Worm (Caenorhabditis elegans) whole organism, L1 larva: ENCODE results near the gene din-1.

Source experiments
- aly-2 ChIP-seq: fragments of 150-350 bp; optimal IDR thresholded peaks from 2 replicates; lab custom pipeline; 2014; ENCODE audit warnings: missing biosample characterization, missing genetic modification characterization
- ceh-82 ChIP-seq, 3 experiments: fragments of 150-350 bp in 1 of 3; sonication (generic microtip) in 2 of 3; optimal IDR thresholded peaks; 2 replicates each; lab custom pipeline; 2014 to 2017; ENCODE audit warnings: missing biosample characterization in 3 of 3, missing genetic modification characterization in 3 of 3
- ces-1 ChIP-seq: fragments of 150-350 bp; optimal IDR thresholded peaks from 2 replicates; lab custom pipeline; 2014; ENCODE audit warnings: missing biosample characterization, missing genetic modification reagents, missing genetic modification characterization
- vab-15 ChIP-seq: sonication (generic microtip); optimal IDR thresholded peaks from 2 replicates; lab custom pipeline; 2017; ENCODE audit warnings: missing genotype, mild to moderate bottlenecking, missing genetic modification characterization, missing compliant biosample characterization

DNA sequence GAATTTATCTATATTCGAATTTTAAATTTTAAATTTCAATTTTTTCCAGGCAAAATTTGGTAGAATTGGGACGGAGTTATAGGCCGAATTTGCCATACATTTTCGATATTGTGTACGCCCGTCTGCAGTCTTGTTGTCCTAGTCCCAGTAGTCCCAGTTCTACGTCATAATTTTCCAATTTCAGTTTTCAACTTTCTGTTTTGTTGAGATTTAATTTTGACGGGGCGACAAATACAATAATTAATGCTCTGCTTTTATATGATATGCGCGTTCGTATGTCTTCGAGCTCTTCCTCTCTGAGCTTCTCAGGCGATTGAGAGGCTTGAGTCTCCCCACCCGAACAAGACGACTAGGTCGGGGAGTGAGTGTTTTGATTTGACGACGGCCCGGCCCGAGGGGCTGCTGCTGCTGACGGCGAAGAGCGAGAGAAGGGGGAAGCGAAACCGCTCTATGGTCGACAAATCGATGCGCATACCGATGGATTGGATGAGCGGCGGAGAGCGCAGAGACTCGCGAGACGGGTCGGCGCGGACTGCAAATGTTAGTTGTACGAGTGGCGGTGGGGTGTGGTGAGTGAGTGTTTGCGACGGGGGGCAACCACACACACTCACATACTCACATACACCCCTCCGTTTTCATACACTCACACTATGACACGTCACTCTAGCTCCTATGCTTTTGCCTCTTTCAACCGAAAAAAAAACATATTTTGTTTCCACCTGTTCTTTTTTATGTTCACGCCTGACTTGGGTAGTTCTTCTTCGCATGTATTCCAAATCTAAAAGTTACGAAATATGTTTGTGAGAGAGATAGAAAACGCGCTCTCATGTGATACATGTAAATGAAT, 1.5 kb upstream of the din-1 start:
- TF ChIP-seq vab-15 (tag; lab: Kevin White, UChicago) (peak; percentile 20), ceh-82 (tag; optimal IDR thresholded peaks at IDR 0.05; lab: Kevin White, UChicago) (peak; percentile 63 to 81 (median 78)), aly-2 (no peak), ces-1 (no peak)
